Worm (Caenorhabditis elegans) whole organism, L4 larva: Measurements from ENCODE around the gene T10D4.15.

Experiments
- D1046.2 ChIP-seq: fragments of 200-800 bp; sonication (Bioruptor generic); IDR thresholded peaks from 2 replicates; pipeline ENCODE4 v1.3.6; 2022; ENCODE audit warnings: missing genetic modification characterization, missing compliant biosample characterization
- F10B5.3 ChIP-seq: sonication (generic microtip); optimal IDR thresholded peaks from 2 replicates; lab custom pipeline; 2016; ENCODE audit warnings: mild to moderate bottlenecking, missing genetic modification characterization, missing compliant biosample characterization
- F26F4.8 ChIP-seq: fragments of 200-800 bp; sonication (Bioruptor generic); conservative IDR thresholded peaks from 2 replicates; pipeline ENCODE4 v1.3.6; 2022; ENCODE audit warnings: missing genetic modification characterization, missing compliant biosample characterization
- F44E2.7 ChIP-seq: fragments of 200-800 bp; sonication (Bioruptor generic); IDR thresholded peaks from 2 replicates; pipeline ENCODE4 v2.1.2; 2022; ENCODE audit warnings: missing genetic modification characterization, missing compliant biosample characterization
- Y5F2A.4 ChIP-seq: fragments of 200-800 bp; sonication (Bioruptor generic); optimal IDR thresholded peaks from 2 replicates; lab custom pipeline; 2018; ENCODE audit warnings: mild to moderate bottlenecking, missing genetic modification characterization, missing compliant biosample characterization
- ZK337.2 ChIP-seq: fragments of 200-800 bp; sonication (Bioruptor generic); IDR thresholded peaks from 2 replicates; pipeline ENCODE4 v1.3.6; 2022; ENCODE audit warnings: missing genetic modification reagents, missing genetic modification characterization, missing compliant biosample characterization
- ama-1 ChIP-seq: fragments of 150-350 bp; optimal IDR thresholded peaks from 2 replicates; lab custom pipeline; 2014; ENCODE audit warnings: inconsistent platforms, mixed read lengths
- ceh-20 ChIP-seq: fragments of 200-800 bp; sonication (Bioruptor generic); IDR thresholded peaks from 2 replicates; pipeline ENCODE4 v1.3.6; 2022; ENCODE audit warnings: missing genetic modification reagents, missing genetic modification characterization, missing compliant biosample characterization
- ceh-44 ChIP-seq: fragments of 200-800 bp; sonication (Bioruptor generic); IDR thresholded peaks from 2 replicates; pipeline ENCODE4 v1.3.6; 2022; ENCODE audit warnings: missing genetic modification reagents, missing genetic modification characterization, missing compliant biosample characterization
- ceh-62 ChIP-seq: sonication (generic microtip); optimal IDR thresholded peaks from 2 replicates; lab custom pipeline; 2017; ENCODE audit warnings: missing biosample characterization, missing genetic modification characterization
- cey-2 ChIP-seq: sonication (generic microtip); optimal IDR thresholded peaks from 3 replicates; lab custom pipeline; 2017; ENCODE audit warnings: missing genetic modification characterization, mild to moderate bottlenecking, missing compliant biosample characterization, antibody characterized with exemption, borderline replicate concordance; ENCODE audit not compliant: insufficient read depth
- dmd-9 ChIP-seq: fragments of 200-800 bp; sonication (Bioruptor generic); IDR thresholded peaks from 2 replicates; pipeline ENCODE4 v1.3.6; 2022; ENCODE audit warnings: missing genetic modification reagents, missing genetic modification characterization, missing compliant biosample characterization
- dpl-1 ChIP-seq: fragments of 150-350 bp; optimal IDR thresholded peaks from 2 replicates; lab custom pipeline; 2014; ENCODE audit warnings: missing biosample characterization, missing genetic modification reagents, missing genetic modification characterization
- dve-1 ChIP-seq: sonication (generic microtip); optimal IDR thresholded peaks from 2 replicates; lab custom pipeline; 2017; ENCODE audit warnings: antibody characterized with exemption, mild to moderate bottlenecking, missing genetic modification characterization, missing compliant biosample characterization; ENCODE audit not compliant: insufficient read depth
- egl-27 ChIP-seq: sonication (generic microtip); optimal IDR thresholded peaks from 3 replicates; lab custom pipeline; 2017; ENCODE audit warnings: missing biosample characterization, missing genetic modification reagents, missing genetic modification characterization
- fkh-10 ChIP-seq: fragments of 150-350 bp; optimal IDR thresholded peaks from 2 replicates; lab custom pipeline; 2014; ENCODE audit warnings: missing biosample characterization, missing genetic modification reagents, missing genetic modification characterization
- hlh-30 ChIP-seq: sonication (generic microtip); optimal IDR thresholded peaks from 2 replicates; lab custom pipeline; 2017; ENCODE audit warnings: antibody characterized with exemption, mild to moderate bottlenecking, missing genetic modification characterization, missing compliant biosample characterization; ENCODE audit not compliant: insufficient read depth
- lin-13 ChIP-seq: fragments of 150-350 bp; optimal IDR thresholded peaks from 2 replicates; lab custom pipeline; 2014; ENCODE audit warnings: missing biosample characterization, missing genetic modification reagents, missing genetic modification characterization
- lin-15B ChIP-seq: fragments of 150-350 bp; sonication (generic microtip); optimal IDR thresholded peaks from 3 replicates; lab custom pipeline; 2014; ENCODE audit warnings: missing biosample characterization, missing genetic modification characterization
- lin-39 ChIP-seq: fragments of 150-350 bp; optimal IDR thresholded peaks from 2 replicates; lab custom pipeline; 2014; ENCODE audit warnings: missing biosample characterization, missing genetic modification reagents, missing genetic modification characterization
- madf-9 ChIP-seq: fragments of 200-800 bp; sonication (Bioruptor generic); conservative IDR thresholded peaks from 2 replicates; pipeline ENCODE4 v1.3.6; 2022; ENCODE audit warnings: missing genetic modification reagents, missing genetic modification characterization, missing compliant biosample characterization
- mdl-1 ChIP-seq, 2 experiments: fragments of 150-350 bp in 1 of 2; sonication (generic microtip) in 1 of 2; optimal IDR thresholded peaks; 2 replicates each; lab custom pipeline; 2014 to 2017; ENCODE audit warnings: missing biosample characterization in 2 of 2, missing genetic modification characterization in 2 of 2
- mes-2 ChIP-seq: sonication (generic microtip); optimal IDR thresholded peaks from 2 replicates; lab custom pipeline; 2016; ENCODE audit warnings: missing genotype, mild to moderate bottlenecking, missing genetic modification characterization, missing compliant biosample characterization; ENCODE audit not compliant: poor library complexity, severe bottlenecking
- mxl-2 ChIP-seq: fragments of 200-800 bp; sonication (Bioruptor generic); conservative IDR thresholded peaks from 2 replicates; pipeline ENCODE4 v1.3.6; 2022; ENCODE audit warnings: missing genetic modification reagents, missing genetic modification characterization, missing compliant biosample characterization
- mxl-3 ChIP-seq: fragments of 200-800 bp; sonication (Bioruptor generic); optimal IDR thresholded peaks from 2 replicates; lab custom pipeline; 2018; ENCODE audit warnings: mild to moderate bottlenecking, missing genetic modification characterization, missing compliant biosample characterization
- nhr-11 ChIP-seq: fragments of 150-350 bp; optimal IDR thresholded peaks from 2 replicates; lab custom pipeline; 2014; ENCODE audit warnings: missing biosample characterization, missing genetic modification characterization
- nhr-111 ChIP-seq: fragments of 200-800 bp; sonication (Bioruptor generic); optimal IDR thresholded peaks from 2 replicates; lab custom pipeline; 2018; ENCODE audit warnings: mild to moderate bottlenecking, missing genetic modification characterization, missing compliant biosample characterization
- nhr-77 ChIP-seq: fragments of 150-350 bp; optimal IDR thresholded peaks from 2 replicates; lab custom pipeline; 2014; ENCODE audit warnings: missing biosample characterization, missing genetic modification characterization
- pha-4 ChIP-seq, 2 experiments: fragments of 150-350 bp in 1 of 2; fragments of 200-800 bp in 1 of 2; sonication (Bioruptor generic) in 1 of 2; IDR thresholded peaks in 1 of 2; optimal IDR thresholded peaks in 1 of 2; 2 replicates each; pipeline versions ENCODE4 v1.3.6 to Lab custom; 2014 to 2022; ENCODE audit warnings: missing genetic modification characterization in 2 of 2, missing genetic modification reagents in 2 of 2, missing biosample characterization in 1 of 2, missing compliant biosample characterization in 1 of 2
- php-3 ChIP-seq: fragments of 200-800 bp; sonication (Bioruptor generic); IDR thresholded peaks from 2 replicates; pipeline ENCODE4 v1.3.6; 2022; ENCODE audit warnings: missing genetic modification reagents, missing genetic modification characterization, missing compliant biosample characterization
- rbr-2 ChIP-seq: sonication (generic microtip); optimal IDR thresholded peaks from 2 replicates; lab custom pipeline; 2016; ENCODE audit warnings: missing genotype, missing genetic modification characterization, missing compliant biosample characterization
- skn-1 ChIP-seq: fragments of 150-350 bp; optimal IDR thresholded peaks from 2 replicates; lab custom pipeline; 2014; ENCODE audit warnings: missing biosample characterization, missing genetic modification characterization
- unc-130 ChIP-seq: sonication (generic microtip); optimal IDR thresholded peaks from 2 replicates; lab custom pipeline; 2016; ENCODE audit warnings: missing genetic modification reagents, missing genetic modification characterization, missing compliant biosample characterization
- unc-62 ChIP-seq, 3 experiments: fragments of 150-350 bp in 1 of 3; sonication (generic microtip); optimal IDR thresholded peaks in 2 of 3; peaks in 1 of 3; 1 replicate in 1 of 3; 2 replicates in 2 of 3; lab custom pipeline; 2014 to 2017; ENCODE audit warnings: missing biosample characterization in 3 of 3, missing genetic modification characterization in 3 of 3, missing genetic modification reagents in 3 of 3, missing genotype in 1 of 3
- zfp-3 ChIP-seq: fragments of 200-800 bp; sonication (Bioruptor generic); conservative IDR thresholded peaks from 2 replicates; pipeline ENCODE4 v1.3.6; 2022; ENCODE audit warnings: missing genetic modification reagents, missing genetic modification characterization, missing compliant biosample characterization
- zip-11 ChIP-seq: fragments of 200-800 bp; sonication (Bioruptor generic); IDR thresholded peaks from 2 replicates; pipeline ENCODE4 v1.3.6; 2022; ENCODE audit warnings: missing genetic modification characterization, missing compliant biosample characterization
- zip-2 ChIP-seq: fragments of 150-350 bp; optimal IDR thresholded peaks from 2 replicates; lab custom pipeline; 2014; ENCODE audit warnings: missing biosample characterization, missing genetic modification characterization
- ztf-7 ChIP-seq: fragments of 150-350 bp; optimal IDR thresholded peaks from 2 replicates; lab custom pipeline; 2014; ENCODE audit warnings: missing biosample characterization, missing genetic modification characterization

Gene T10D4.15

ce11 chrII:3145842-3146241 lies at the start of gene T10D4.15:
TSS of gene T10D4.15 (plus strand) at chrII:3146142.
- TF ChIP-seq nhr-111 (GFP tag; lab: Kevin White, UChicago) (no peak), unc-62 (GFP tag; optimal IDR thresholded peaks at IDR 0.05 in 1 of 2; lab: Kevin White, UChicago) (peak in 1 of 2 experiments; percentile 45), unc-62 (tag; optimal IDR thresholded peaks at IDR 0.05; lab: Kevin White, UChicago) (no peak), zip-11 (GFP tag; lab: Robert Waterston, UW) (no peak), lin-13 (GFP tag; lab: Kevin White, UChicago) (no peak), fkh-10 (GFP tag; lab: Kevin White, UChicago) (no peak), skn-1 (no peak), mes-2 (tag; lab: Kevin White, UChicago) (no peak), dpl-1 (GFP tag; lab: Kevin White, UChicago) (no peak), pha-4 (GFP tag; IDR thresholded peaks at IDR 0.05; lab: Robert Waterston, UW) (no peak), pha-4 (tag; optimal IDR thresholded peaks at IDR 0.05; lab: Kevin White, UChicago) (no peak)

ce11 chrII:3096857-3097256 lies 49.1 kb upstream of the T10D4.15 start, which contains the start of gene Y25C1A.14:
TSS of gene Y25C1A.14 (minus strand) at chrII:3096957.
- TF ChIP-seq ama-1 (lab: Kevin White, UChicago) (no peak), madf-9 (GFP tag; lab: Robert Waterston, UW) (no peak), php-3 (GFP tag; lab: Robert Waterston, UW) (no peak)

- TF ChIP-seq F44E2.7 (GFP tag; lab: Robert Waterston, UW), result no peak
- no peak for TF ChIP-seq mxl-2
- TF ChIP-seq cey-2 (tag; lab: Kevin White, UChicago), result no peak
- no peak for TF ChIP-seq ceh-44 (GFP tag; lab: Robert Waterston, UW)
- no peak for TF ChIP-seq dpl-1 (GFP tag; lab: Kevin White, UChicago)
- TF ChIP-seq lin-15B, result no peak
- no peak for TF ChIP-seq F10B5.3 (tag; lab: Kevin White, UChicago)
- TF ChIP-seq ZK337.2 (GFP tag; lab: Robert Waterston, UW), result no peak
- TF ChIP-seq zfp-3, result no peak
- TF ChIP-seq unc-62 (GFP tag; optimal IDR thresholded peaks at IDR 0.05 in 1 of 2; lab: Kevin White, UChicago), result no peak
- no peak for TF ChIP-seq unc-62 (tag; optimal IDR thresholded peaks at IDR 0.05; lab: Kevin White, UChicago)
- TF ChIP-seq ceh-20 (GFP tag; lab: Robert Waterston, UW), result no peak
- no peak for TF ChIP-seq unc-130
- TF ChIP-seq zip-11 (GFP tag; lab: Robert Waterston, UW), result no peak
- no peak for TF ChIP-seq F26F4.8 (GFP tag; lab: Robert Waterston, UW)
- no peak for TF ChIP-seq Y5F2A.4 (GFP tag; lab: Kevin White, UChicago)
- TF ChIP-seq mdl-1 (tag; optimal IDR thresholded peaks at IDR 0.05; lab: Kevin White, UChicago), result no peak
- no peak for TF ChIP-seq dve-1 (tag; lab: Kevin White, UChicago)
- no peak for TF ChIP-seq nhr-77 (tag; lab: Kevin White, UChicago)
- TF ChIP-seq, all 104 proteins: peak for 0
Observed at ce11 chrII:3100546-3100945, 45.4 kb upstream of the T10D4.15 start, which contains the start of gene srg-24. TSS of gene srg-24 (minus strand) at chrII:3100646.

- TF ChIP-seq pha-4 (GFP tag; IDR thresholded peaks at IDR 0.05; lab: Robert Waterston, UW) (no peak), pha-4 (tag; optimal IDR thresholded peaks at IDR 0.05; lab: Kevin White, UChicago) (no peak), mxl-3 (no peak), ztf-7 (no peak), nhr-11 (tag; lab: Kevin White, UChicago) (no peak), ceh-62 (tag; lab: Kevin White, UChicago) (no peak), rbr-2 (tag; lab: Kevin White, UChicago) (no peak), dmd-9 (no peak), hlh-30 (no peak), egl-27 (tag; lab: Kevin White, UChicago) (no peak), zip-2 (no peak), mxl-2 (no peak), lin-39 (tag; lab: Kevin White, UChicago) (no peak), D1046.2 (GFP tag; lab: Robert Waterston, UW) (no peak)
Observed at ce11 chrII:3102018-3102417, 43.9 kb upstream of the T10D4.15 start, which contains the start of gene clec-121. TSS of gene clec-121 (plus strand) at chrII:3102318.
